Worm (Caenorhabditis elegans) whole organism, L4/young adult: Measurements from ENCODE around the gene C01G6.3.

Source experiments
- W03F9.2 ChIP-seq: fragments of 150-350 bp; optimal IDR thresholded peaks from 2 replicates; lab custom pipeline; 2014; ENCODE audit warnings: missing biosample characterization, missing genetic modification characterization
- dao-5 ChIP-seq: sonication (generic microtip); optimal IDR thresholded peaks from 2 replicates; lab custom pipeline; 2016; ENCODE audit warnings: missing genotype, missing genetic modification characterization, moderate library complexity, missing compliant biosample characterization
- him-1 ChIP-seq: sonication (generic microtip); optimal IDR thresholded peaks from 2 replicates; lab custom pipeline; 2016; ENCODE audit warnings: missing genotype, missing genetic modification reagents, missing genetic modification characterization, missing compliant biosample characterization

Gene C01G6.3

DNA sequence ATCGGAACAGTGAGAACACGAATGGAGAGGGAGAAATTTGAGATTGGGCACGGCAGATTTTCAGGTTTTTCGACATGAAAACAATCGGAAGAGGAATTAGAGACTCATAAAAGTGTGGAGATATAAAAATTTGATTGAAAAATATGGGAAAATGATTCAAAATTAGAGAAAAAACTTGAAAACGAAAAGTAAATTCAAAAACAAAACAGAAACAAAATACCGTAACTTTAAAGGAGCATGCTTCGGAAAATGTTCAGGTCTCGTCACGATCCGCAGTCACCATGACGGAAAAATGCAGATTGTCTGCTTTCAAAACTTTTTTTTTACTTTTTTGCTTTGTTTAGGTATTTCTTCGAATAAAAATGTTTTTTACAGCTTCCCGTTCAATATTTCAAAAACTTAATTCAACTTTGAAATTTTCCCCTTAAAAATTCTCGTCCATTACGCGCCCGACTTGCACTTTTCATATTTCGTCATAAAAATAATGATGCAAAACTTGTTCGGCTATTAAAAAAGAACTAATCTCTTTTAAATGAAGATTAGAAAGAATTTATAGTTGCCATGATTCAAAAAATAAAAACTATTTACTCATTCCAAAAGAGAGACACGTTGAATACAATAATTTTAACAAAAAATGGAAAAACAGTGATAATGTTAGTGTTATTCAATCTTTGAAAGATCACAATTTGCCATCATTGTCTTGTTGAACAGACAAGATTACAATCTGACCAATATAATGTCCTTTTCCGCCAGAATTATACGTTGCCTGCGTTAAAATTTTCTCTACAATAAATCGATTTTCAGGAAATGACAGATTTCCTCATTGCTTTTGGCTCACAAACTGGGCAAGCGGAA is 15.7 kb downstream of the C01G6.3 start, which contains the start of gene mtrr-1:
mtrr-1 (plus strand) TSS at position 805 of the 855 bp plus-strand sequence.
- no peak for TF ChIP-seq him-1 (tag; lab: Kevin White, UChicago)
- no peak for TF ChIP-seq dao-5 (tag; lab: Kevin White, UChicago)
- peak; percentile 25 for TF ChIP-seq W03F9.2 (tag; lab: Kevin White, UChicago)

DNA sequence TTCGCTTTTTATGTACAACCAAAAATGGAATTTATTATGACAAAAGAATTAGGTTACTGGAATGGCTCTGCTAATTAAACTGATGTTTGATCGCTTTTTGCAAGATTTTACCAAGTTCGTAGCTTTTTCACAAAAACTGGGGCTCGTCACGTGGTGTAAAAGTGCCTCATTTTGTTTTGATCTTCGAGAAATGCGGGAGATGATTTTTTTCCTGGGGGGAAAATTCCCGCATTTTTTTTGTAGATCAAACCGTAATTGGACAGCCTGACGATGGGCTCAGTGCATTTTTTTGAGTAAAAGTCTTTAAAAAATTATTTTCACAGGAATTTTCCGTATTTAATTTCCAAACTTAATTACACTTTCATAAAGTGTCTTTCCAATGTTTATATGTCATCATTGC is 19.4 kb downstream of the C01G6.3 start:
- no peak for TF ChIP-seq W03F9.2 (tag; lab: Kevin White, UChicago)
- TF ChIP-seq him-1 (tag; lab: Kevin White, UChicago) = no peak
- no peak for TF ChIP-seq dao-5 (tag; lab: Kevin White, UChicago)

DNA sequence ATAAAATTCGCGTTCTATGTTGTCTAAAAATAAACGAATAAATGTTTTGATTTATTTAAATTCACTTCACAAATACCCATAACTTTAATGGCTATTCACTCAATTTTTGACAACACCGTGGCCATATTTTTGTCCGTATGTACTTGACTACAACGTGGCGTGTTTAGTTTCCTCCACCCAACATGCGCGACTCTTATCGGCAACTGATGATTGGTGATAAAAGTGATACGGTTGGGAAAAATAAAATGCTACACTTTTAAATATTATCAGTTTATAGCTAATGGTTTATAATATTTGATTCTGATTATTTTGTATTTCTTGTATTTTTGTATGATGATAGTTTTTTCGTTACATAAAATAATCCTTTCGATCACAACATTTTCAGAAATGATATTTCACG is 21.9 kb downstream of the C01G6.3 start, which contains the start of gene acs-7:
acs-7 (plus strand) TSS at position 386 of the 400 bp plus-strand sequence.
- TF ChIP-seq him-1 (tag; lab: Kevin White, UChicago) = no peak
- TF ChIP-seq dao-5 (tag; lab: Kevin White, UChicago) = no peak
- no peak for TF ChIP-seq W03F9.2 (tag; lab: Kevin White, UChicago)

DNA sequence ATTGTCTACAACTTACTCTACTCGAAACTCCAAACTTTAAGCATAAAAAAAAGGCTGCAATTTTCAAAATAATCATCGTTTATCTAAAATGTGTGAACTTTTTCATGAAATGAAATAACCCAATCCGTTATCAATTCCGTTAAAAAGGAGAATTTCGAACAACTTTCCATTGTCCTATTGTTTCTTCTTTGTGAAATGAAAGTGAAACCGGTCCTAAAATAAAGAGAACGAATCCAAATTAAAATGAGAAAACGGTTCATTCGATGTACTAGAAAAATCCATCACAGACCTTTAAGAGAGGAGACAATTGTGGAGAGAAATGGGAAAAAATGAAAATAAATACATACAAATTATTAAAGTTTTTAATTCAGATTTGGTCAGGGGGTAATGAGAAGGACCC is 26.0 kb downstream of the C01G6.3 start, which contains the start of gene C01G6.9:
C01G6.9 (minus strand) TSS at position 141 of the 400 bp plus-strand sequence.
- TF ChIP-seq W03F9.2 (tag; lab: Kevin White, UChicago) = no peak

DNA sequence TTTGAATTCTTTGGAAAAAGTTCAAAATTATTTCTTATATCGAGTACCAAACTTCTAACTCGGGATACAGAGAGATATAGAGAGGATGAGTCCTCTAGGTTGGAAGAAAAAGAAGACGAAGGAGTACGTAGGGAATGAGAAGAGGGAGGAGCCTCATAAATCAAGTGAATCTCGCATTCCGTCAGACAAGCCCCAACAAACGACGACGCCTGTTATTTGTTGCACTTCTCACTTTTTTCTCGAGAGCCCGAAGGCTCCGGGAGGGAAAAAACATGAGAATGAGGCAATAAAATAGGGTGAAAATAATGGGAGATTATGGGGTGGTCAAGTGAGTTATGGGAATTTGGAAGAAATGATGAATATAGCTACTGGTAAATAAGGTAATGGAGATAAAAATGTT is 30.0 kb downstream of the C01G6.3 start:
- no peak for TF ChIP-seq him-1 (tag; lab: Kevin White, UChicago)
- TF ChIP-seq W03F9.2 (tag; lab: Kevin White, UChicago) = no peak
- no peak for TF ChIP-seq dao-5 (tag; lab: Kevin White, UChicago)

DNA sequence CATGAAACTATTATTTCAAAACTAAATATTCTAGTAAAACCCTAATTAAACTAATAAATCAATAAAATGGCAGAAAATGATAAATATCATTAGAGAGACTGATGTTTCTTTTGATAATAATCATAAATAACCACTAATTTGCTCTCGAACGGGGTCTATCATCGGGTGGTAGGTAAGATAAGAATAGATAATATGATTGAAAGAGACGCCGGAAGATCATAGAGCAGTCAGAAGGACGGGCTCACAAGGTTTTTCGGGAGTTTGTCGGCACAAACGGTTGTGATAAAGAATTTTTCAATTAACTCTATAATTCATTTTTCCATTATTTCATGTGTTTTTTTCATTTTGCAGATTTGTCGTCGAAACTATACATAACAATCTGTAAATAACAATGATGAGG is 31.4 kb downstream of the C01G6.3 start:
- no peak for TF ChIP-seq W03F9.2 (tag; lab: Kevin White, UChicago)
- no peak for TF ChIP-seq dao-5 (tag; lab: Kevin White, UChicago)
- no peak for TF ChIP-seq him-1 (tag; lab: Kevin White, UChicago)

DNA sequence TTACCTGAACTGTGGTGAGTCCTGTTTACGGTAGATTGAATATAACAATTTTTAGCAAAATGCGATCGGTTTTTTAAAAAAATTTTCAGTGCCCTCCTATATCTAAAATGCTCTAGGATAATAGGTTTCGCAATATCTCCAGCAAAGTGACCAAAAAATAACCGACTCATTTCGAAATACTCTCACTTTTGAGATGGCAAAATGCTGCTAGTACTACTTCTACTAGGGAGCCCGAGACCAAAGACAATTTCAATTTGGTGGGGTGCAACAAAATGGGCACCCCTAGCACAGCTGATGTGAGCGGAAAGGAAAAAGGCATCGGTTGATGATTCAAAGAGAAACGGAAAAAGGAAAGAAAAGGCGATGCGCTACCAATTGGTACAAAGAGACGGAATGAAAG is 33.9 kb downstream of the C01G6.3 start:
- TF ChIP-seq him-1 (tag; lab: Kevin White, UChicago) (no peak), W03F9.2 (tag; lab: Kevin White, UChicago) (no peak), dao-5 (tag; lab: Kevin White, UChicago) (no peak)

DNA sequence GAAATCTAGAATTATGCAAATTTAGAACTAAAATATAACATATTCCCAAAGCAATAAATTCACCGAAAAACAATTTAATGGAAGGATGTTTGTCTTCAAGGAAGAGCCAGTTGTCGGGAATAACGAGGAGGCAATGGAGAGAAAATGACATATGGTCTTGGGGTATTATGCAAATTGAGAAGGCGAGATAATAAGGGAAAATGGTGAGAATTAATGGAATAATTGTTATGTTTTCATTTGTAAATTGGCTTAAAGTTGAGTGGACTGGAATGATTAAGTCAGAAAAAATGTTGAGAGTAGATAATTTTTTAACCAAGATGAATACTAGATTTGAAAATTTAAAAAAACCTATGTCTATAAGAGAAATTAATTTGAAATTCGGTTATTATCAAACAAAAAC is 35.2 kb downstream of the C01G6.3 start:
- TF ChIP-seq dao-5 (tag; lab: Kevin White, UChicago) (no peak), him-1 (tag; lab: Kevin White, UChicago) (no peak)

DNA sequence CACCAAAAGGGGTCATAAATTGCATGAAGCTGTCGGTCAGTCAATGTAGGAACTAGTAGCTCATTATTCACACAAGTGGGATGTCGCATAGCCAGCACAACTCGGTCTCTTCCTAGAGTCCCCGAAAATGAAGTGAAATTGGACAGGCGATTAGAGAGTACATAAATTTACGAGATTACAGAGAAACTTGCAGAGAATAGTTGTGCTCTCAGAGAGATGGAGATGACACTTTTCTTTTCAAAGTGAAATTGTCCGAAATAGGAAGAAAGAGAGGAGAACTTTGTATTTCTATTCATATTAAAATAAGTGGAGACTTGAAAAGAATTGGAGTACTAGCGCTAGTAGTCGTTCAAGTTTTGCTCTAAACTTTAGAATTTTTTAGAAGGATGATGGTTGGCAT is 35.9 kb downstream of the C01G6.3 start:
- TF ChIP-seq dao-5 (tag; lab: Kevin White, UChicago) (no peak), W03F9.2 (tag; lab: Kevin White, UChicago) (no peak), him-1 (tag; lab: Kevin White, UChicago) (no peak)

DNA sequence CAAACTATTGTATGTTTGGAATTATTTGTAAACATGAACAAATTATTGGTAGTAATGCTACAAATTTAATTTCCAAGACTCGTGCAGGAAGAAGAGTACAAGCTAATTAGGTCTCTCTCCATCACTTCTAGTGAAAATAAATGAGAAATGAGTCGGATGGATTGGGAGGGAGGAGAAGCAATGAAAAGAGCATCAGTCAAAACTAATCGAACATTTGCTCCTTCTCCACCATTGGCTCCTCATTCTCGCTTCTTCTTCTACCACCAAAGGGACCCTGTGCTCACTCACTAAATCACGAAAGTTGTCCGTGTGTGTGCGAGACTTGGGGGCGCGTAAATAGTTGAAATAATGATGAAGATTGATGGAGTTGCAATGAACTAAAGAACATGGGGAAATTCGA is 37.1 kb downstream of the C01G6.3 start:
- TF ChIP-seq him-1 (tag; lab: Kevin White, UChicago) (no peak), dao-5 (tag; lab: Kevin White, UChicago) (no peak), W03F9.2 (tag; lab: Kevin White, UChicago) (no peak)

DNA sequence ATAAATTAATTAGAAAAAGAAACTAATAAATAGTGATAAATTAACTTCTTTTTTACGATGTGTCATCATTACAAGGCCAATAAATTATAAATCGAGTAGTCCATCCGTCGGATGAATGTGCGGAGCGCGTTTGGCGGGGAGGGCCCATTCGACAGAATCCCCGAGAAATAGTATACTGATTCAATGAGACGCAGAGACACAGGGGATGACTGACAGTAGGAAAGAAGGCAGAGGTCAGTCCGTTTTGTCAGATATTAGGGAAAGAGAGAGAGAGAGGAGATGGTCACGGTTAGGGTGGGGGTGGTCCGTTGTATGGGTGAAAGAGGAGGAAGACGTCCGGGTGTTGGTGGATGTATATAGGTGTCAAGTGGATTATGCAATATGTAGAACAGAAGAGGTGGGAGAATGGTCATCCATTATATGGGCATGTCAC is 38.9 kb downstream of the C01G6.3 start:
- TF ChIP-seq him-1 (tag; lab: Kevin White, UChicago) = no peak
- no peak for TF ChIP-seq dao-5 (tag; lab: Kevin White, UChicago)

DNA sequence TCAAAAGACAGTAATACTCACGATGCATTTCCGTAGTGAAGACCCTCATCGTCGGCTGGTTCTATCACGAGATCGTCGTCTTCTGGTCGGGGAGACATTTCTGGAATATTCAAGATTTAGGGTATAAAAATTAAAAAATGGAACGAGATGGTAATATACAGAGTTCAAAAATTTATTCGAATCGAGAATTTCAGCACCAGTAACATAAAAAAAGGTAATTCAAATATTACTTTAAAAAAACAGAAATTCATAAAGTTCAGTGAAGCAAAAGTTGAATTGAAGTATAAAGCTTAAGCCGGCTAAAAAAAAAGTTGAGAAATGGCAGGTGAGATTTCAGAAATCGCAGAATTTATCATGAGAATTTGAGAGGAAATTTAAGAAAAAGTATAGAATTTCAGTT is 40.5 kb downstream of the C01G6.3 start, which contains the start of gene cam-1:
cam-1 (minus strand) TSS at position 101 of the 400 bp plus-strand sequence.
- no peak for TF ChIP-seq W03F9.2 (tag; lab: Kevin White, UChicago)
- no peak for TF ChIP-seq him-1 (tag; lab: Kevin White, UChicago)
- no peak for TF ChIP-seq dao-5 (tag; lab: Kevin White, UChicago)

DNA sequence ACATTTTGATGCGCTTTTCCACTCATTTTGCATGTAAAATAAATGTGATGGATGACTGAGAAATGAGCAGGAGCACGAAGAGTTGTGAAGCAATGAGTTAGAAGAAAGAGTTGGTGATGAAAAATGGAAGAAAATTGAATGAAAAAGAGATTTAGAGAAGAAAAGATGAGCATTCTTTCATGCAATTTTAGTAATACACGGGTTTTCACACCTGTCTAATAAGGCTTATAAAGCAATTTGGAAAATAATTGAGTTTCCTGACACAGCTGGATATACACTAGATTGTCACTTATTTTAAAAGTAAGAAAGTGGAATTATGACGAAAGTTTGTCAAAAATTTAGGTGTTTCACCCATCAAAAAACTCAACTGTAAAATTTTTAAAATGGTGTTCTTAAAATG is 41.1 kb downstream of the C01G6.3 start:
- TF ChIP-seq dao-5 (tag; lab: Kevin White, UChicago) = no peak
- TF ChIP-seq him-1 (tag; lab: Kevin White, UChicago) = no peak
- no peak for TF ChIP-seq W03F9.2 (tag; lab: Kevin White, UChicago)

DNA sequence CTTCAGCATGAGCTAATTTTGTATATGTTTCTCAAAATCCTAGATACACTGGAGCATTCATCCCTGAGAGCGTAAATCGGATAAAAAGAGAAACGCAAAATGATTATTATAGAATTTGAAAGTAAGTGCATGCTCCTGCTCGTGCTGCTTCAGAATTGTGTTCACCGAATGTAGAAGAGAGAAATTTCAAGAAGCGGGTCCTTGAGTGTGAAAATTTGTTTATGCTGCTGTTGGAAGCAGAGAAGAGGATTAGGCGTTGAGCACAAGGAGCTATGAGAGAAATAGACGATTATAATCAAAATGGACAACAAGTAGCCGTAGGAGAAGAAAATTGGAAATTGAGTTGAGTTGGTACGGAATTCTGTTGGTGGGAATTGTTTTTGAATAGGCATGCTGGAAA is 42.0 kb downstream of the C01G6.3 start:
- TF ChIP-seq dao-5 (tag; lab: Kevin White, UChicago) (no peak), W03F9.2 (tag; lab: Kevin White, UChicago) (no peak), him-1 (tag; lab: Kevin White, UChicago) (no peak)
